Worm (Caenorhabditis elegans): ENCODE measurements around the gene ugt-33.

DNA sequence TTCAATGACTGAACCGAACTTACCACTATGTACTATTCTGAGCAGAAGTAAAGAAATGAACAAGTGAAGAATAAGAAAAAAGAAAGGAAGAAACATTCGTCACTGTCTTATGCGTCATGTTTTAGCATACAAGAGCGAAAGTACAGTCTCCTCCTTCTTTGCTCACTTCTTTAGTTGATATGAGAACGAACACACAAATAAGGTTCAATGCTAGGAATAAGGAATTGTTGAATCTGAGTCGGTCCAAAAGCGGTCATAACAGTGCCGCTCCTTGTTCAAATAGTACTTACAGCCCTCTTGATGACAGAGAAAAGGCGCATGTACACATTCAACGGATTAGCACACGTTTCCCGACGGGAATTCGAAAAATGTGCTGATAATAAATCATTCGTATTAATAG, 45.9 kb downstream of the ugt-33 start, which contains the start of gene F25D1.8:
- TF ChIP-seq elt-3 (tag; optimal IDR thresholded peaks at IDR 0.05): no peak
- TF ChIP-seq lin-32 (GFP tag; optimal IDR thresholded peaks at IDR 0.05): no peak
- no peak for TF ChIP-seq unc-62 (GFP tag; optimal IDR thresholded peaks at IDR 0.05)
- TF ChIP-seq mep-1 (tag; optimal IDR thresholded peaks at IDR 0.05): no peak
- TF ChIP-seq nhr-28 (tag; optimal IDR thresholded peaks at IDR 0.05): no peak
- no peak for TF ChIP-seq nhr-76 (tag; optimal IDR thresholded peaks at IDR 0.05)
- TF ChIP-seq elt-1 (tag; optimal IDR thresholded peaks at IDR 0.05; ENCODE audit: borderline replicate concordance, insufficient read depth): no peak
- no peak for TF ChIP-seq flh-1 (GFP tag; optimal IDR thresholded peaks at IDR 0.05)
- TF ChIP-seq lin-13 (tag; optimal IDR thresholded peaks at IDR 0.05): no peak
- TF ChIP-seq pha-4 (tag; optimal IDR thresholded peaks at IDR 0.05): no peak
- TF ChIP-seq nhr-2 (tag; optimal IDR thresholded peaks at IDR 0.05): no peak

Measured in whole organism, mixed stage, embryonic.